Fruit fly (Drosophila melanogaster) whole organism, prepupa: ENCODE measurements around the gene Mnn1.

ENCODE experiments used
- Blimp-1 ChIP-seq: fragments of 200-800 bp; sonication (Bioruptor generic); optimal IDR thresholded peaks from 3 replicates; lab custom pipeline; 2017; ENCODE audit warnings: missing biosample characterization, missing genetic modification characterization, mild to moderate bottlenecking, moderate library complexity, missing genetic modification reagents
- CG10669 ChIP-seq: fragments of 200-800 bp; sonication (Bioruptor generic); optimal IDR thresholded peaks from 3 replicates; lab custom pipeline; 2018; ENCODE audit warnings: missing biosample characterization, mild to moderate bottlenecking, missing genetic modification characterization, moderate library complexity
- CG11762 ChIP-seq: fragments of 200-800 bp; sonication (Bioruptor generic); optimal IDR thresholded peaks from 3 replicates; lab custom pipeline; 2016; ENCODE audit warnings: missing biosample characterization, missing genetic modification characterization; ENCODE audit not compliant: insufficient read depth
- CG15336 ChIP-seq: fragments of 200-800 bp; sonication (Bioruptor generic); IDR thresholded peaks from 2 replicates; pipeline ENCODE4 v1.3.6; 2022; ENCODE audit warnings: missing biosample characterization, missing genetic modification characterization
- CG1621 ChIP-seq: fragments of 200-800 bp; sonication (Bioruptor generic); optimal IDR thresholded peaks from 3 replicates; lab custom pipeline; 2018; ENCODE audit warnings: missing biosample characterization, mild to moderate bottlenecking, missing genetic modification characterization
- CG3032 ChIP-seq: fragments of 200-800 bp; optimal IDR thresholded peaks from 2 replicates; lab custom pipeline; 2019; ENCODE audit warnings: missing biosample characterization, mild to moderate bottlenecking, missing genetic modification characterization, moderate library complexity
- CG31627 ChIP-seq: fragments of 200-800 bp; sonication (Bioruptor generic); optimal IDR thresholded peaks from 3 replicates; lab custom pipeline; 2016; ENCODE audit warnings: missing biosample characterization, missing genetic modification characterization
- CG32006 ChIP-seq: fragments of 200-800 bp; sonication (Bioruptor generic); optimal IDR thresholded peaks from 3 replicates; lab custom pipeline; 2017; ENCODE audit warnings: missing biosample characterization, mild to moderate bottlenecking, missing genetic modification characterization
- CG34406 ChIP-seq: fragments of 200-800 bp; sonication (Bioruptor generic); optimal IDR thresholded peaks from 3 replicates; lab custom pipeline; 2016; ENCODE audit warnings: missing biosample characterization, missing genetic modification characterization
- CG6163 ChIP-seq: fragments of 200-800 bp; sonication (Bioruptor generic); IDR thresholded peaks from 3 replicates; pipeline ENCODE4 v1.3.6; 2022; ENCODE audit warnings: missing biosample characterization, missing genetic modification characterization
- CG6276 ChIP-seq: fragments of 200-800 bp; sonication (Bioruptor generic); optimal IDR thresholded peaks from 2 replicates; lab custom pipeline; 2017; ENCODE audit warnings: missing biosample characterization, mild to moderate bottlenecking, missing genetic modification characterization
- CG6808 ChIP-seq: fragments of 200-800 bp; sonication (Bioruptor generic); optimal IDR thresholded peaks from 3 replicates; lab custom pipeline; 2017; ENCODE audit warnings: missing biosample characterization, missing genetic modification characterization, mild to moderate bottlenecking, moderate library complexity, missing genetic modification reagents
- CG8119 ChIP-seq: fragments of 200-800 bp; sonication (Bioruptor generic); IDR thresholded peaks from 3 replicates; pipeline ENCODE4 v1.3.6; 2022; ENCODE audit warnings: missing biosample characterization, missing genetic modification characterization
- CG9139 ChIP-seq: fragments of 200-800 bp; sonication (Bioruptor generic); optimal IDR thresholded peaks from 3 replicates; lab custom pipeline; 2017; ENCODE audit warnings: missing biosample characterization, mild to moderate bottlenecking, missing genetic modification characterization
- Eip75B ChIP-seq: fragments of 200-800 bp; sonication (Bioruptor generic); optimal IDR thresholded peaks from 3 replicates; lab custom pipeline; 2016; ENCODE audit warnings: missing biosample characterization, missing genetic modification characterization
- Eip78C ChIP-seq: fragments of 200-800 bp; sonication (Bioruptor generic); peaks from one replicate; lab custom pipeline; 2016; ENCODE audit warnings: missing biosample characterization, missing genetic modification characterization
- Eip93F ChIP-seq: fragments of 200-800 bp; sonication (Bioruptor generic); optimal IDR thresholded peaks from 2 replicates; lab custom pipeline; 2016; ENCODE audit warnings: missing biosample characterization, mild to moderate bottlenecking, missing genetic modification characterization
- Ets21C ChIP-seq: fragments of 200-800 bp; sonication (Bioruptor generic); optimal IDR thresholded peaks from 3 replicates; lab custom pipeline; 2016; ENCODE audit warnings: missing biosample characterization, missing genetic modification characterization
- Ets96B ChIP-seq: fragments of 200-800 bp; optimal IDR thresholded peaks from 2 replicates; lab custom pipeline; 2019; ENCODE audit warnings: missing biosample characterization, mild to moderate bottlenecking, missing genetic modification characterization, moderate library complexity
- Hr4 ChIP-seq: fragments of 200-800 bp; sonication (Bioruptor generic); optimal IDR thresholded peaks from 3 replicates; lab custom pipeline; 2016; ENCODE audit warnings: missing biosample characterization, missing genetic modification characterization
- Lpt ChIP-seq: fragments of 200-800 bp; sonication (Bioruptor generic); optimal IDR thresholded peaks from 3 replicates; lab custom pipeline; 2016; ENCODE audit warnings: missing biosample characterization, missing genetic modification characterization
- Met ChIP-seq: fragments of 200-800 bp; sonication (Bioruptor generic); optimal IDR thresholded peaks from 3 replicates; lab custom pipeline; 2016; ENCODE audit warnings: missing biosample characterization, missing genetic modification characterization
- OdsH ChIP-seq: fragments of 200-800 bp; sonication (Bioruptor generic); optimal IDR thresholded peaks from 3 replicates; lab custom pipeline; 2016; ENCODE audit warnings: missing biosample characterization, missing genetic modification characterization
- Smox ChIP-seq: fragments of 200-800 bp; sonication (Bioruptor generic); optimal IDR thresholded peaks from 3 replicates; lab custom pipeline; 2016; ENCODE audit warnings: missing biosample characterization, missing genetic modification characterization
- Sox102F ChIP-seq: fragments of 200-800 bp; sonication (Bioruptor generic); optimal IDR thresholded peaks from 2 replicates; lab custom pipeline; 2016; ENCODE audit warnings: missing biosample characterization, mild to moderate bottlenecking, missing genetic modification characterization
- Sox14 ChIP-seq: fragments of 200-800 bp; sonication (Bioruptor generic); optimal IDR thresholded peaks from 3 replicates; lab custom pipeline; 2016; ENCODE audit warnings: missing biosample characterization, missing genetic modification characterization
- Sox15 ChIP-seq: fragments of 200-800 bp; sonication (Bioruptor generic); optimal IDR thresholded peaks from 3 replicates; lab custom pipeline; 2016; ENCODE audit warnings: missing biosample characterization, missing genetic modification characterization
- achi ChIP-seq: fragments of 200-800 bp; sonication (Bioruptor generic); optimal IDR thresholded peaks from 3 replicates; lab custom pipeline; 2016; ENCODE audit warnings: missing biosample characterization, missing genetic modification characterization
- acj6 ChIP-seq: fragments of 200-800 bp; sonication (Bioruptor generic); optimal IDR thresholded peaks from 3 replicates; lab custom pipeline; 2016; ENCODE audit warnings: missing biosample characterization, missing genetic modification characterization
- cyc ChIP-seq: fragments of 200-800 bp; sonication (Bioruptor generic); optimal IDR thresholded peaks from 3 replicates; lab custom pipeline; 2016; ENCODE audit warnings: missing biosample characterization, missing genetic modification characterization
- dsx ChIP-seq: fragments of 200-800 bp; optimal IDR thresholded peaks from 3 replicates; lab custom pipeline; 2019; ENCODE audit warnings: missing biosample characterization, mild to moderate bottlenecking, missing genetic modification characterization, moderate library complexity; ENCODE audit not compliant: poor library complexity, severe bottlenecking
- esn ChIP-seq: fragments of 200-800 bp; sonication (Bioruptor generic); optimal IDR thresholded peaks from 2 replicates; lab custom pipeline; 2016; ENCODE audit warnings: missing biosample characterization, mild to moderate bottlenecking, missing genetic modification characterization, moderate library complexity
- fd59A ChIP-seq: fragments of 200-800 bp; sonication (Bioruptor generic); optimal IDR thresholded peaks from 2 replicates; lab custom pipeline; 2017; ENCODE audit warnings: missing biosample characterization, mild to moderate bottlenecking, missing genetic modification characterization, missing genetic modification reagents
- fd85E ChIP-seq: fragments of 200-800 bp; sonication (Bioruptor generic); optimal IDR thresholded peaks from 3 replicates; lab custom pipeline; 2016; ENCODE audit warnings: missing biosample characterization, missing genetic modification characterization
- fkh ChIP-seq: fragments of 200-800 bp; sonication (Bioruptor generic); optimal IDR thresholded peaks from 3 replicates; lab custom pipeline; 2017; ENCODE audit warnings: missing biosample characterization, mild to moderate bottlenecking, missing genetic modification characterization, moderate library complexity
- lz ChIP-seq: fragments of 200-800 bp; sonication (Bioruptor generic); optimal IDR thresholded peaks from 3 replicates; lab custom pipeline; 2016; ENCODE audit warnings: missing biosample characterization, missing genetic modification characterization
- net ChIP-seq: fragments of 200-800 bp; sonication (Bioruptor generic); optimal IDR thresholded peaks from 3 replicates; lab custom pipeline; 2016; ENCODE audit warnings: missing biosample characterization, missing genetic modification characterization
- salr ChIP-seq, 2 experiments: fragments of 200-800 bp; sonication (Bioruptor generic); optimal IDR thresholded peaks; 3 replicates each; lab custom pipeline; 2016 to 2018; ENCODE audit warnings: missing biosample characterization in 2 of 2, missing genetic modification characterization in 2 of 2, mild to moderate bottlenecking in 1 of 2
- ss ChIP-seq, 2 experiments: fragments of 200-800 bp; sonication (Bioruptor generic); optimal IDR thresholded peaks; 2 replicates in 1 of 2; 3 replicates in 1 of 2; lab custom pipeline; 2017 to 2018; ENCODE audit warnings: mild to moderate bottlenecking in 2 of 2, missing biosample characterization in 2 of 2, missing genetic modification characterization in 2 of 2, moderate library complexity in 1 of 2
- svp ChIP-seq: fragments of 200-800 bp; sonication (Bioruptor generic); peaks from one replicate; lab custom pipeline; 2016; ENCODE audit warnings: missing biosample characterization, missing genetic modification characterization
- topi ChIP-seq: fragments of 200-800 bp; sonication (Bioruptor generic); optimal IDR thresholded peaks from 3 replicates; lab custom pipeline; 2016; ENCODE audit warnings: missing biosample characterization, missing genetic modification characterization
- vri ChIP-seq: fragments of 200-800 bp; sonication (Bioruptor generic); optimal IDR thresholded peaks from 3 replicates; lab custom pipeline; 2016; ENCODE audit warnings: missing biosample characterization, mild to moderate bottlenecking, missing genetic modification characterization

Mnn1 gene

dm6 chr2L:7056189-7056926 is at the start of gene Mnn1:
Gene Mnn1 (plus strand): TSS chr2L:7056301.
- peak; percentile 63; the same call in 2 of the 3 replicates for TF ChIP-seq CG8119 (GFP tag; lab: Robert Waterston, UW)
- no peak for TF ChIP-seq ss (GFP tag; optimal IDR thresholded peaks at IDR 0.05; lab: Kevin White, UChicago)
- TF ChIP-seq lz (GFP tag; lab: Kevin White, UChicago), result peak; percentile 28
- TF ChIP-seq achi (GFP tag; lab: Kevin White, UChicago), result no peak
- peak; percentile 77 for TF ChIP-seq Blimp-1 (GFP tag; lab: Kevin White, UChicago)
- TF ChIP-seq CG6808 (GFP tag; lab: Kevin White, UChicago), result no peak
- TF ChIP-seq vri (GFP tag; lab: Kevin White, UChicago), result peak; percentile 99
- TF ChIP-seq esn (GFP tag; lab: Kevin White, UChicago), result peak; percentile 48
- peak; percentile 7 for TF ChIP-seq CG31627 (GFP tag; lab: Kevin White, UChicago)
- no peak for TF ChIP-seq dsx (GFP tag; lab: Kevin White, UChicago)
- no peak for TF ChIP-seq CG1621 (tag; lab: Kevin White, UChicago)
- peak; percentile 76 for TF ChIP-seq Eip78C (GFP tag; lab: Kevin White, UChicago)
- peak; percentile 49 for TF ChIP-seq topi (GFP tag; lab: Kevin White, UChicago)
- TF ChIP-seq CG10669, result no peak
- TF ChIP-seq Sox15 (GFP tag; lab: Kevin White, UChicago), result no peak
- no peak for TF ChIP-seq OdsH (GFP tag; lab: Kevin White, UChicago)
- TF ChIP-seq CG34406 (GFP tag; lab: Kevin White, UChicago), result no peak
- TF ChIP-seq fd59A, result no peak
- peak; percentile 24 for TF ChIP-seq Eip75B
- TF ChIP-seq fd85E (GFP tag; lab: Kevin White, UChicago), result no peak
- 0 out of 2 replicates have a peak, but pooled peaks have one; percentile 10 for TF ChIP-seq CG15336 (GFP tag; lab: Robert Waterston, UW)
- peak; percentile 46 for TF ChIP-seq Sox14
- peak; percentile 30 for TF ChIP-seq CG3032 (tag; lab: Kevin White, UChicago)
- peak; percentile 63 for TF ChIP-seq Eip93F
- TF ChIP-seq acj6 (GFP tag; lab: Kevin White, UChicago), result no peak
- no peak for TF ChIP-seq svp (GFP tag; lab: Kevin White, UChicago)
- TF ChIP-seq cyc (GFP tag; lab: Kevin White, UChicago), result peak; percentile 23
- TF ChIP-seq CG32006 (GFP tag; lab: Kevin White, UChicago), result no peak

dm6 chr2L:7007564-7007963 is 48.5 kb upstream of the Mnn1 start:
- no peak for TF ChIP-seq CG15336 (GFP tag; lab: Robert Waterston, UW)
- no peak for TF ChIP-seq Hr4 (GFP tag; lab: Kevin White, UChicago)
- TF ChIP-seq cyc (GFP tag; lab: Kevin White, UChicago), result no peak
- no peak for TF ChIP-seq Met (GFP tag; lab: Kevin White, UChicago)
- no peak for TF ChIP-seq CG10669
- TF ChIP-seq Smox (GFP tag; lab: Kevin White, UChicago), result no peak
- TF ChIP-seq Ets96B (tag; lab: Kevin White, UChicago), result no peak
- no peak for TF ChIP-seq Eip78C (GFP tag; lab: Kevin White, UChicago)
- no peak for TF ChIP-seq CG6163 (GFP tag; lab: Robert Waterston, UW)
- no peak for TF ChIP-seq Ets21C (GFP tag; lab: Kevin White, UChicago)
- TF ChIP-seq CG9139, result no peak
- TF ChIP-seq CG1621 (tag; lab: Kevin White, UChicago), result no peak

DNA sequence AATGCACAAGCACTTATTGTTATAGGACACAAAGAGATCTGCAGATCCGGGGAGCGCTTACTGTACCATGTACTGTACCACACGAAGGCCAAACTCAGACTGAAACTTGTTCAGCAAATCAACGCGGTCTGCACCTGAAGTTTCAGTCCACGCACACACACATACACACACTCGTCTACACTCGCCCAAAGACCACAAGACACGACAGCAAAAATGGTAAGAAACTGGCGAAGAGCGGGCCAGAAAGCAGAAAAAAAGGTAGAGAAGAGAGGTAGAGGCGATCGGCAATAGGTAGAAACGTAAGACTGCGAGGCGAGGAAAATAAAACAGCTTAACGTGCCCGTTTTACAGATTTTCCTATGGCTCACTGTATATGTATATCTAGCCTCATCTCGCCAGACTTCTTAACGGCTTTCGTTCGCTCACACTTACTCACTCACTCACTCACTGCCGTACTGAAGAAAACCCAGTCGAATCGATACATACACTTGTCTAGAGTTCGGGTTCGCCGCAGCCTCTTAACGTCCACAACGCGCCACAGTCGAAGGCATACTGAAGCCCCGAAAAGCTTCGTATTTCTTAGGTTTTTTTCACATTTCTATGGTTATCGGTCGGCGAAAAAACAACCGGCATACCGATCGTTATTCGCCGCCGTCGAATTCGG is 46.2 kb upstream of the Mnn1 start, which contains the start of gene uif:
uif (minus strand) TSS at position 553 of the 664 bp plus-strand sequence.
- TF ChIP-seq ss (GFP tag; optimal IDR thresholded peaks at IDR 0.05; lab: Kevin White, UChicago), result peak; percentile 46 to 51
- TF ChIP-seq CG15336 (GFP tag; lab: Robert Waterston, UW), result peak; percentile 40; the same call in 1 of the 2 replicates
- no peak for TF ChIP-seq CG9139
- TF ChIP-seq CG10669, result no peak
- no peak for TF ChIP-seq Blimp-1 (GFP tag; lab: Kevin White, UChicago)
- peak; percentile 59 for TF ChIP-seq Lpt (GFP tag; lab: Kevin White, UChicago)
- TF ChIP-seq CG6163 (GFP tag; lab: Robert Waterston, UW), result peak; percentile 52
- peak; percentile 9 for TF ChIP-seq CG6808 (GFP tag; lab: Kevin White, UChicago)
- TF ChIP-seq Met (GFP tag; lab: Kevin White, UChicago), result no peak
- peak; percentile 7 for TF ChIP-seq Ets96B (tag; lab: Kevin White, UChicago)
- no peak for TF ChIP-seq Sox102F (GFP tag; lab: Kevin White, UChicago)
- TF ChIP-seq CG8119 (GFP tag; lab: Robert Waterston, UW), result peak; percentile 24; the same call in 1 of the 3 replicates
- no peak for TF ChIP-seq CG32006 (GFP tag; lab: Kevin White, UChicago)
- peak; percentile 52 for TF ChIP-seq CG6276
- TF ChIP-seq CG11762 (GFP tag; lab: Kevin White, UChicago), result no peak
- peak; percentile 36 for TF ChIP-seq Eip75B
- peak; percentile 13 for TF ChIP-seq Sox14
- TF ChIP-seq salr (GFP tag; optimal IDR thresholded peaks at IDR 0.05; lab: Kevin White, UChicago), result no peak
- TF ChIP-seq fkh, result no peak
- peak; percentile 33 for TF ChIP-seq net
- TF ChIP-seq CG31627 (GFP tag; lab: Kevin White, UChicago), result no peak
- TF ChIP-seq OdsH (GFP tag; lab: Kevin White, UChicago), result no peak
